Fruit fly (Drosophila melanogaster) Kc167 (cell line): ENCODE results near the gene Ssdp.

Experiments used
- Myc ChIP-seq: fragments of >200 bp; optimal IDR thresholded peaks from 2 replicates; lab custom pipeline; 2017; ENCODE audit warnings: missing external identifiers
- Sin3A ChIP-seq: fragments of >200 bp; optimal IDR thresholded peaks from 2 replicates; lab custom pipeline; 2018; ENCODE audit warnings: missing external identifiers
- h ChIP-seq: fragments of >200 bp; optimal IDR thresholded peaks from 3 replicates; lab custom pipeline; 2018; ENCODE audit warnings: missing external identifiers
- insv ChIP-seq: fragments of >200 bp; optimal IDR thresholded peaks from 3 replicates; lab custom pipeline; 2018; ENCODE audit warnings: missing external identifiers
- psq ChIP-seq: fragments of >200 bp; optimal IDR thresholded peaks from 2 replicates; lab custom pipeline; 2017; ENCODE audit warnings: missing external identifiers
- ttk ChIP-seq: sonication (Bioruptor generic); optimal IDR thresholded peaks from 2 replicates; lab custom pipeline; 2017; ENCODE audit warnings: missing external identifiers

dm6 chr3R:18245044-18245596 lies 45.7 kb upstream of the Ssdp start:
- TF ChIP-seq psq (lab: Kevin White, UChicago) (no peak), insv (no peak), Sin3A (no peak), h (lab: Kevin White, UChicago) (no peak), Myc (no peak), ttk (lab: Kevin White, UChicago) (no peak)
